Fruit fly (Drosophila melanogaster): ENCODE measurements around the gene CG7632.

The CG7632 gene

DNA sequence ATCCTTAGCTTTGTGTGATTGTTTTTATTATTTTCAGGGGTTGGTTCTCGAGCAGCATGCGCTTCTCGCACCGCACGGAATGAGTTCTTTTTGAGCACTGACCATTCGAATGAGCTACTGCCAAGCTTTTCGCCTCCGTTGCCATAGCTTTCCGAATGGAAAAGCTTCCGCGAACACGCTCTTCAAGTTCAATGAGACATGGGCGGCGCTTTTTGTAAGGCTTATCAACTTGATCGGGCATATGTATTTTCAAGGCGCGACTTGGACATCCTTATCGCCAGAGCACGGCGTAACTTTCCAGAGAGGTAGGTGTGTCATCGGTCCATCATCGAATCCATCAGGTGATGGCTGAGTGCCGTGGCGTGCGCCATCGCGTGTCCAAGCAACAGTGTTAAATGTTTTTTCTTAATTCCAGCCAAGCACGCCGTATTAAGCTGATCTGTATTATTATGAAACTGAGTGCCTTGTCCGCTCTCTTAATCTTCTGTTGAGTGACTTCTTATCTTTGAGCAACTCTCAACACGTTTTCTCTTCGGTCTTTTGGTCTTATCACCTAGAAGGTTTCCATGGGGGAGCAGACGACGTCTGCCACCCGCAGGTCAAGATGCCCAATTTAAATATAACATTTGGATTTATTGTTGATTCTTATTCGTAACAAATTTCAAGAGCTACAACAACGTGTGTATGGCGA, 24.5 kb upstream of the CG7632 start, which contains the start of gene AcCoAS (continued):
- no peak; the same call in 1 of the 2 replicates for TF ChIP-seq Adf1 (GFP tag; IDR thresholded peaks at IDR 0.05)
- no peak for TF ChIP-seq CG7357 (GFP tag; IDR thresholded peaks at IDR 0.05)
- TF ChIP-seq Med (GFP tag): peak; percentile 93
- TF ChIP-seq CG42726 (GFP tag; IDR thresholded peaks at IDR 0.05; ENCODE audit: partially characterized antibody): no peak
- no peak for TF ChIP-seq CG4854 (GFP tag; optimal IDR thresholded peaks at IDR 0.05)
- no peak for TF ChIP-seq repo (GFP tag; optimal IDR thresholded peaks at IDR 0.05)
- no peak for TF ChIP-seq CG15479 (GFP tag; optimal IDR thresholded peaks at IDR 0.05)
- no peak for TF ChIP-seq gcm (GFP tag; optimal IDR thresholded peaks at IDR 0.05)
- peak; percentile 29 for TF ChIP-seq CG17385 (GFP tag; optimal IDR thresholded peaks at IDR 0.05)
- peak; percentile 7 for TF ChIP-seq CG10209 (GFP tag; optimal IDR thresholded peaks at IDR 0.05)
- TF ChIP-seq nau (GFP tag; optimal IDR thresholded peaks at IDR 0.05): peak; percentile 60
- TF ChIP-seq kni (GFP tag; optimal IDR thresholded peaks at IDR 0.05): no peak
- peak; percentile 51; the same call in 1 of the 2 replicates for TF ChIP-seq amos (GFP tag; IDR thresholded peaks at IDR 0.05; ENCODE audit: partially characterized antibody)
- TF ChIP-seq Lhr (GFP tag; optimal IDR thresholded peaks at IDR 0.05): no peak
- TF ChIP-seq ssp (GFP tag; IDR thresholded peaks at IDR 0.05): no peak
- no peak for TF ChIP-seq CG9437 (GFP tag; optimal IDR thresholded peaks at IDR 0.05)
- TF ChIP-seq CG1832 (GFP tag; optimal IDR thresholded peaks at IDR 0.05): no peak
- TF ChIP-seq CG6765 (GFP tag; optimal IDR thresholded peaks at IDR 0.05): peak; percentile 52
- TF ChIP-seq insv (GFP tag; optimal IDR thresholded peaks at IDR 0.05): no peak
- peak; percentile 60 for TF ChIP-seq Side (GFP tag; optimal IDR thresholded peaks at IDR 0.05)
- TF ChIP-seq CG8388 (GFP tag; optimal IDR thresholded peaks at IDR 0.05): no peak
- TF ChIP-seq shn (GFP tag; optimal IDR thresholded peaks at IDR 0.05): no peak
- TF ChIP-seq MTF-1 (GFP tag; optimal IDR thresholded peaks at IDR 0.05; ENCODE audit: borderline replicate concordance): peak; percentile 14
- TF ChIP-seq fu2 (GFP tag; optimal IDR thresholded peaks at IDR 0.05): no peak
- no peak for TF ChIP-seq Atf3 (GFP tag; optimal IDR thresholded peaks at IDR 0.05)
- no peak; the same call in 2 of the 3 replicates for TF ChIP-seq tgo (GFP tag; IDR thresholded peaks at IDR 0.05)
- no peak for TF ChIP-seq D19A (tag; optimal IDR thresholded peaks at IDR 0.05)
- no peak for TF ChIP-seq CG8359 (GFP tag; optimal IDR thresholded peaks at IDR 0.05; ENCODE audit: borderline replicate concordance)
- no peak for TF ChIP-seq CG9797 (GFP tag; optimal IDR thresholded peaks at IDR 0.05)
- TF ChIP-seq sens (GFP tag): peak; percentile 84
- TF ChIP-seq gem (tag; optimal IDR thresholded peaks at IDR 0.05): peak; percentile 19
- TF ChIP-seq al (GFP tag; IDR thresholded peaks at IDR 0.05): no peak
- no peak for TF ChIP-seq so (GFP tag; IDR thresholded peaks at IDR 0.05)
- no peak for TF ChIP-seq Optix (GFP tag; IDR thresholded peaks at IDR 0.05)
- 0 out of 2 replicates have a peak, but pooled peaks have one; percentile 35 for TF ChIP-seq stc (GFP tag; IDR thresholded peaks at IDR 0.05)
- no peak for TF ChIP-seq Sin3A (optimal IDR thresholded peaks at IDR 0.05)
- peak; percentile 14 for TF ChIP-seq CG2712 (tag; optimal IDR thresholded peaks at IDR 0.05)
- TF ChIP-seq bcd (GFP tag; optimal IDR thresholded peaks at IDR 0.05): peak; percentile 13
- no peak for TF ChIP-seq Vsx1 (GFP tag; optimal IDR thresholded peaks at IDR 0.05)
- no peak for TF ChIP-seq nerfin-1 (tag; optimal IDR thresholded peaks at IDR 0.05)
- no peak for TF ChIP-seq nerfin-2 (GFP tag; IDR thresholded peaks at IDR 0.05; ENCODE audit: partially characterized antibody)
- no peak for TF ChIP-seq fd3F (GFP tag; optimal IDR thresholded peaks at IDR 0.05)
- peak; percentile 41; the same call in 1 of the 2 replicates for TF ChIP-seq tna (GFP tag; IDR thresholded peaks at IDR 0.05; ENCODE audit: partially characterized antibody)
- TF ChIP-seq CG8924 (tag; optimal IDR thresholded peaks at IDR 0.05): no peak
- peak; percentile 71 for TF ChIP-seq lilli (GFP tag; optimal IDR thresholded peaks at IDR 0.05)
- TF ChIP-seq Blimp-1 (GFP tag; optimal IDR thresholded peaks at IDR 0.05): peak; percentile 1
- peak; percentile 54 for TF ChIP-seq CG2678 (tag; optimal IDR thresholded peaks at IDR 0.05)
- TF ChIP-seq Doc2 (GFP tag; IDR thresholded peaks at IDR 0.05): no peak
- no peak for TF ChIP-seq Dad (GFP tag; optimal IDR thresholded peaks at IDR 0.05)
